Fruit fly (Drosophila melanogaster): ENCODE data around the gene CG13689.

CG13689 gene

dm6 chr2L:606165-606564 lies 3.6 kb downstream of the CG13689 start (continued):
- no peak for TF ChIP-seq CG13894 (tag; optimal IDR thresholded peaks at IDR 0.05)
- TF ChIP-seq zfh1 (GFP tag; IDR thresholded peaks at IDR 0.05) = peak; percentile 73
- TF ChIP-seq Adf1 (GFP tag; IDR thresholded peaks at IDR 0.05) = no peak
- no peak for TF ChIP-seq prd (optimal IDR thresholded peaks at IDR 0.05)
- peak; percentile 89 for TF ChIP-seq prd (GFP tag; IDR thresholded peaks at IDR 0.05)
- no peak for TF ChIP-seq Fer1 (GFP tag; optimal IDR thresholded peaks at IDR 0.05)
- no peak for TF ChIP-seq pita (GFP tag; optimal IDR thresholded peaks at IDR 0.05)
- peak; percentile 60 for TF ChIP-seq CG18262 (tag; optimal IDR thresholded peaks at IDR 0.05)
- TF ChIP-seq usp (GFP tag; optimal IDR thresholded peaks at IDR 0.05) = no peak
- TF ChIP-seq CG30403 (GFP tag; optimal IDR thresholded peaks at IDR 0.05) = peak; percentile 33
- TF ChIP-seq lov (optimal IDR thresholded peaks at IDR 0.05) = no peak
- TF ChIP-seq lov (GFP tag; IDR thresholded peaks at IDR 0.05) = 0 out of 3 replicates have a peak, but pooled peaks have one; percentile 51
- no peak for TF ChIP-seq btn (GFP tag; optimal IDR thresholded peaks at IDR 0.05)
- peak; percentile 16 for TF ChIP-seq cato (GFP tag; optimal IDR thresholded peaks at IDR 0.05; ENCODE audit: borderline replicate concordance)
- TF ChIP-seq Awh (GFP tag; IDR thresholded peaks at IDR 0.05) = no peak
- no peak for TF ChIP-seq CG15269 (tag; optimal IDR thresholded peaks at IDR 0.05)
- no peak for TF ChIP-seq Rx (GFP tag; IDR thresholded peaks at IDR 0.05)
- no peak for TF ChIP-seq CrebB (tag; optimal IDR thresholded peaks at IDR 0.05)
- no peak for TF ChIP-seq onecut (GFP tag; IDR thresholded peaks at IDR 0.05)
- no peak for TF ChIP-seq zen2 (GFP tag; IDR thresholded peaks at IDR 0.05; ENCODE audit: partially characterized antibody)
- no peak for TF ChIP-seq Sry-δ (GFP tag; optimal IDR thresholded peaks at IDR 0.05)
- peak; percentile 21 for TF ChIP-seq pum (GFP tag; optimal IDR thresholded peaks at IDR 0.05)
- TF ChIP-seq ind (GFP tag; optimal IDR thresholded peaks at IDR 0.05) = no peak
- TF ChIP-seq fd96Cb (tag; optimal IDR thresholded peaks at IDR 0.05) = peak; percentile 45
- no peak for TF ChIP-seq CG1832 (GFP tag; optimal IDR thresholded peaks at IDR 0.05)
- TF ChIP-seq Hr3 (GFP tag; optimal IDR thresholded peaks at IDR 0.05) = peak; percentile 12
- TF ChIP-seq HLH54F (GFP tag; optimal IDR thresholded peaks at IDR 0.05) = no peak
- no peak for TF ChIP-seq dati (GFP tag; IDR thresholded peaks at IDR 0.05)
- TF ChIP-seq CG18476 (GFP tag; optimal IDR thresholded peaks at IDR 0.05) = no peak
- TF ChIP-seq H2.0 (GFP tag; IDR thresholded peaks at IDR 0.05) = no peak
- 0 out of 3 replicates have a peak, but pooled peaks have one; percentile 33 for TF ChIP-seq H15 (GFP tag; IDR thresholded peaks at IDR 0.05)
- TF ChIP-seq wdn (GFP tag; IDR thresholded peaks at IDR 0.05) = no peak
- TF ChIP-seq CG9609 (GFP tag; optimal IDR thresholded peaks at IDR 0.05) = peak; percentile 14
- TF ChIP-seq Oaz (GFP tag; IDR thresholded peaks at IDR 0.05) = no peak
- no peak for TF ChIP-seq CG1647 (GFP tag; optimal IDR thresholded peaks at IDR 0.05)
- no peak for TF ChIP-seq zf30C (GFP tag; optimal IDR thresholded peaks at IDR 0.05)
- no peak for TF ChIP-seq Trl (optimal IDR thresholded peaks at IDR 0.05)
- TF ChIP-seq Trl (GFP tag; optimal IDR thresholded peaks at IDR 0.05) = peak; percentile 13
- no peak for TF ChIP-seq CG12071 (GFP tag; optimal IDR thresholded peaks at IDR 0.05)
- no peak for TF ChIP-seq jumu (GFP tag; optimal IDR thresholded peaks at IDR 0.05)
- TF ChIP-seq ap (GFP tag; IDR thresholded peaks at IDR 0.05) = no peak
- TF ChIP-seq NC2β (GFP tag; optimal IDR thresholded peaks at IDR 0.05) = peak; percentile 69
- TF ChIP-seq chn (GFP tag; optimal IDR thresholded peaks at IDR 0.05) = peak; percentile 60
- TF ChIP-seq CG14441 (GFP tag; IDR thresholded peaks at IDR 0.05) = no peak
- TF ChIP-seq sima (GFP tag; optimal IDR thresholded peaks at IDR 0.05) = no peak
- TF ChIP-seq CG3726 (GFP tag; IDR thresholded peaks at IDR 0.05) = no peak
- TF ChIP-seq CG1792 (GFP tag; optimal IDR thresholded peaks at IDR 0.05) = no peak
- TF ChIP-seq CG13287 (GFP tag; IDR thresholded peaks at IDR 0.05; ENCODE audit: partially characterized antibody) = no peak
- no peak for TF ChIP-seq CG4617 (GFP tag; optimal IDR thresholded peaks at IDR 0.05; ENCODE audit: borderline replicate concordance)
- no peak for TF ChIP-seq jigr1 (GFP tag; IDR thresholded peaks at IDR 0.05)
- TF ChIP-seq CG34422 (GFP tag; IDR thresholded peaks at IDR 0.05) = 0 out of 3 replicates have a peak, but pooled peaks have one; percentile 26
- TF ChIP-seq bsh (GFP tag; optimal IDR thresholded peaks at IDR 0.05) = peak; percentile 60 to 64
- TF ChIP-seq Dref (GFP tag; IDR thresholded peaks at IDR 0.05) = no peak
- TF ChIP-seq CG1529 (GFP tag; optimal IDR thresholded peaks at IDR 0.05) = peak; percentile 5

Data from whole organism, embryonic.